Fruit fly (Drosophila melanogaster): ENCODE data around the gene tx.

DNA sequence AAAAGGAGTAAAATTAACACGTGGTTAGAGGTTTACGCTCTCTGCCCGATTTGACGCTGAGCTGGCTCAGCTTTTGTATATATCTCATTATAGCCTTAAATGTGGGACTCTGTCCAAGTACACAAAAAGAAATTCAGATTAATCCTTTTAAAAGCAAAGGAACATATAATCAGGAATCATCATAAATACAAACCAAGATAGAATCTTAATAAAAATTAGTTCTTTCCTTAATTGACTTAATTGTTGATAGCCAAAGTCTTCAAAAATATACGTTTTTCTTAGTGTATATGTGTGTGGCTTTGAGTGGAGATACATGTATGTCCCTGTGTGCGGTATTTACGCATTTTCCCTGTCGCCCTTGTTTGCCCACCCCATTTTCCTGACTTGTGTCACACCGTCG, 53.7 kb downstream of the tx start:
- no peak for TF ChIP-seq CG12768 (GFP tag; optimal IDR thresholded peaks at IDR 0.05)
- no peak for TF ChIP-seq bab1 (GFP tag; optimal IDR thresholded peaks at IDR 0.05)
- no peak for TF ChIP-seq Clk (GFP tag; optimal IDR thresholded peaks at IDR 0.05)

Measured in whole organism, adult.